Worm (Caenorhabditis elegans): ENCODE results near the gene Y64H9A.2.

Gene Y64H9A.2

DNA sequence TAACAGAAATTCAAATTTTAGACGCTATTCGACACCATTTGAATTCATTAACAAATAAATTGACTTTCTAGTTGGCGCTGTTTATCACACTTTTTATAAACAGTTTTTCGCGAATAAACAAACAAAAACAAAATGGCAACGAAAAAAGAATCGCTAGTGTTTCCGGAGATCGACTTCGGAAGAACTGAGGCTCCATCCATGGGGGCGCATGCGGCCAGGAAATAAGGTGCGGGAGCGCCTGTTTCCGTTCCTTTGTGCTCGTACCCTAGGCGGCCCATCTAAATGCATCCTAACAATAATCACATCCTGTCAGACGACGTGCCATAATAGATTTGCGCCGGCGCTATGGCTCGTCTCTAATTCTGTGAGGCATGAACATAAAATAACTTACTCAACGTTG is 40.3 kb downstream of the Y64H9A.2 start:
- no peak for TF ChIP-seq unc-62 (GFP tag; optimal IDR thresholded peaks at IDR 0.05)

DNA sequence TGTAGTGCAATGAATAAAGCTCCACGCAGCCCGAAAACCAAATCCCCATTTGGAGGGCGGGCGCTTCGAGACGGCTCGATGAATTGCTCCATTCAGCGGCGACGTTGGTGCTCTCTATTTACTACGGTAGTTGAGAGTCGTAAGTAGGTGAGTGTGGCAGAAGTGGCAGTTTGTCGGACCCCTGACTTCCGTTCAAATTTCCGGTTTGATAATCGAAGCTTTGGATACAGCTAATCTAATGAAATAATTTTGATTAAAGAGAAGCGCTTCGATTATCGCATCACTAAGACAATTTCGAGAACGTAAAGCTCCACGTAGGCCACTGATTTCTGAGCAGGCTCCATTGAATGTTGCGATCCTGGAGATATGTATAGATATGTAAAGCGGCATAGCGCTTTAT is 40.7 kb downstream of the Y64H9A.2 start, which contains the start of gene ets-5:
ets-5 (minus strand) TSS at position 32 of the 400 bp plus-strand sequence.
- TF ChIP-seq unc-62 (GFP tag; optimal IDR thresholded peaks at IDR 0.05) = no peak

DNA sequence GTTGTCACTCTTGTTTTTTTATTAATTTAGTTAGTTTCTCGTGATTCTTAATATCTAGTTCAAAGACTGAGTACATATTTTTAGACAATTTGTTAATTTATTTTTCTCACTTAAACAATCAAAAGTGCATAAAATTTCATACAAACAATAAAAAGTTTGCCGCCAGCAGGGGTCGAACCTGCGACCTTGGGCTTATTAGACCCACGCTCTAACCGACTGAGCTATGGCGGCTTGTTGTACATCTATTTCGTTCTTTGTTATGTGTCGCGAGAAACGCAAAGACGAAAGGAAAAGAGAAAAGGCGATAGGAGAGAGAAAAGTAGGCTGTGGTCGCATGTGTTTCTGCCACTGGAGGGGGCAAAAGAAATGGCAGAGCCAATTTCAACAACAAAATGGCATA is 41.7 kb downstream of the Y64H9A.2 start:
- TF ChIP-seq unc-62 (GFP tag; optimal IDR thresholded peaks at IDR 0.05) = no peak

DNA sequence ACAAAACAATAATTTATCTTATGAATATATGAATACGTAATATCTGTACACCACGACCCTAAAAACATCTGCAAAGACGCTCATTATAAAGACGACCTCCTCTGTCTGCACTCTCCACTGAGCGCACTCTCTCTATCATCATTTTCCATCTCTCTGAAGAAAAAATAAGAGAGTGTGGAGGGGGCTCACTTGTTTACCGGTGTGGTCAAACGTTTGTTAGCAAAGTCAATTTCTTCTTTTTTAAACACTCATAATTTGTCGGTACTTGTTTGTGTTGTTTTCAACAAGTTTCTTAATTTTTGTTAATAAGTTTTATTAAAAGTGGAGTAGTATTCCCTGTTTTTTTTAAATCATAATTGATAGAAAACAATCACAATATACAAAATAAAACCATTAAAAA is 42.4 kb downstream of the Y64H9A.2 start:
- no peak for TF ChIP-seq unc-62 (GFP tag; optimal IDR thresholded peaks at IDR 0.05)

DNA sequence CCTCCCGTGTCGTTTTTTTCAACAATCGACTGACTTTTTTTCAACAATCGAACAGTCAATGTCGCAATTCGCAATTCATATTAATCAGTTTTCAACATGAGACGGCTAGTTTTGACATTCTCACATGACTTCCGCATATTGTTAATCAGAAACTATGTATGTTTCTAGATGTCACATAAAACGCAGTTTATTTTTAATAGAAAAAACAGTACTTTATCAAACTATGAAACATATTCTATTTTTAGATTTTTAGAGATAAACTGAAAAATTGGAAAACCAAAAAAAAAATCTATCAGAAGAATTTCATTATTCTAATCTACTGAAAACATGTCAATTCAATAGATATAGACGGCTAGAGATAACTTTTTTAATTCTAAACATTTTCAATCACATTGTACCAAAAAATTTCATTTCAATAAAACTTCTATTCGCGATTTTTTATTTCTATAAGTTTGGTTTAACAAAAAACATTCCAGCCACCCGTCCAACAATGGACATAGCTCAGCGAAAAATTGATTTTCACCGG is 43.7 kb downstream of the Y64H9A.2 start, which contains the start of gene pnk-4:
pnk-4 (plus strand) TSS at position 476 of the 526 bp plus-strand sequence.
- no peak for TF ChIP-seq unc-62 (GFP tag; optimal IDR thresholded peaks at IDR 0.05)

DNA sequence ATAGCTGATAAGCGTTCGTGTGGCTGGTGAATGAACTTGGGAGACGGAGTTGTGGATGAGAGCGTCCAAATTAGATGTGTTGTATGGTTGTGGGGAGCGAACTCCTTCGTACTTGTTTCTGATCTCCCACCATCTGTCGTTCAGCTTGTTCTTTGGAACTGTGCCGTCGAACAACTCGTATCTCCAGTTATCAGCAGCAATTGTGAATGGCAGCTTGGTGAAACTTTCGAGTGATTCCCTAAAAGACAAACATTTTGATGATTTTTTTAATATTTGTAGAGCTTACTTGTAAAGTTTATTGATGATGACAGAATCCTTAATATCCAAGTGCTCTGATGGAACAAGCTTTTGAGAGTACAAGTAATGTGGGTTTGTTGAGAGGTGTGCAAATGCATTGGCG is 50.2 kb downstream of the Y64H9A.2 start:
- no peak for TF ChIP-seq unc-62 (GFP tag; optimal IDR thresholded peaks at IDR 0.05)
